Worm (Caenorhabditis elegans): Measurements from ENCODE around the gene R05G6.1.

DNA sequence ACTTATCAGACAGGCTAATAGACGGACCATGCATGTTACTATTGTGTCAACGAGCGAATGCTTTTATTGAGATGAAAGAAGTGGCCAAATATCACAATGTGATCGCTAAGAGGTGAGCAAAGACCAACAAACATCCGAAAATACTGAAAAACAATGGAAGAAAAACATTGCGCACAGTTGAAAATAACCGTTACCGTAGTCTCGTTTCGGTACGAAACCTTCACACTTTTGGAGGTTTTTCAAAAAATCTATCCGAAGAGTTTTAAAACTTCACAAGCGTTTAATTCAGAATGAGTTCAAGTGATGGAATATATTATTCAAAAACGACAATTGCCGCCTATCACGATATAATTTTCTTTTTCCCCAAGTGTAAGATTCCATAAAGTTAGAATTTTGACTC lies 23.6 kb upstream of the R05G6.1 start:
- no peak for TF ChIP-seq ztf-23 (GFP tag; IDR thresholded peaks at IDR 0.05)
- no peak for TF ChIP-seq med-1 (GFP tag; optimal IDR thresholded peaks at IDR 0.05; ENCODE audit: insufficient read depth)
- TF ChIP-seq ref-1 (GFP tag; conservative IDR thresholded peaks at IDR 0.05) = no peak
